Worm (Caenorhabditis elegans) whole organism, L1 larva: ENCODE data around the gene cdka-1.

Experiments
- C16A3.4 ChIP-seq: fragments of 150-350 bp; optimal IDR thresholded peaks from 2 replicates; lab custom pipeline; 2014; ENCODE audit warnings: missing biosample characterization, missing genetic modification characterization
- F16B12.6 ChIP-seq: fragments of 150-350 bp; optimal IDR thresholded peaks from 2 replicates; lab custom pipeline; 2014; ENCODE audit warnings: missing biosample characterization, missing genetic modification characterization
- alr-1 ChIP-seq: fragments of 200-800 bp; sonication (Bioruptor generic); optimal IDR thresholded peaks from 2 replicates; lab custom pipeline; 2018; ENCODE audit warnings: borderline replicate concordance, mild to moderate bottlenecking, missing genetic modification characterization, missing compliant biosample characterization
- ceh-82 ChIP-seq, 3 experiments: fragments of 150-350 bp in 1 of 3; sonication (generic microtip) in 2 of 3; optimal IDR thresholded peaks; 2 replicates each; lab custom pipeline; 2014 to 2017; ENCODE audit warnings: missing biosample characterization in 3 of 3, missing genetic modification characterization in 3 of 3
- dpl-1 ChIP-seq, 3 experiments: fragments of 150-350 bp in 2 of 3; sonication (generic microtip) in 1 of 3; optimal IDR thresholded peaks; 2 replicates each; lab custom pipeline; 2014 to 2017; ENCODE audit warnings: missing biosample characterization in 3 of 3, missing genetic modification characterization in 3 of 3, missing genetic modification reagents in 3 of 3
- efl-1 ChIP-seq, 4 experiments: fragments of 150-350 bp; optimal IDR thresholded peaks in 3 of 4; peaks in 1 of 4; 1 replicate in 1 of 4; 2 replicates in 3 of 4; lab custom pipeline; 2014; ENCODE audit warnings: missing biosample characterization in 2 of 4, missing genetic modification characterization in 2 of 4, missing genetic modification reagents in 2 of 4
- efl-3 ChIP-seq: fragments of 200-800 bp; sonication (Bioruptor generic); optimal IDR thresholded peaks from 2 replicates; lab custom pipeline; 2018; ENCODE audit warnings: mild to moderate bottlenecking, missing genetic modification characterization, missing compliant biosample characterization
- elt-3 ChIP-seq, 6 experiments: fragments of 150-350 bp in 1 of 6; sonication (generic microtip); optimal IDR thresholded peaks; 2 replicates each; lab custom pipeline; 2017 to 2018; ENCODE audit warnings: missing biosample characterization in 6 of 6, missing genetic modification characterization in 6 of 6, inconsistent platforms in 1 of 6
- fos-1 ChIP-seq: fragments of 150-350 bp; optimal IDR thresholded peaks from 2 replicates; lab custom pipeline; 2014; ENCODE audit warnings: missing biosample characterization, missing genetic modification characterization
- grh-1 ChIP-seq: fragments of 200-800 bp; sonication (Bioruptor generic); IDR thresholded peaks from 2 replicates; pipeline ENCODE4 v1.3.6; 2022; ENCODE audit warnings: missing genetic modification reagents, missing genetic modification characterization, missing compliant biosample characterization
- hpl-2 ChIP-seq: fragments of 150-350 bp; optimal IDR thresholded peaks from 2 replicates; lab custom pipeline; 2014; ENCODE audit warnings: missing biosample characterization, missing genetic modification reagents, missing genetic modification characterization
- irx-1 ChIP-seq: sonication (generic microtip); optimal IDR thresholded peaks from 2 replicates; lab custom pipeline; 2016; ENCODE audit warnings: missing genetic modification characterization, missing compliant biosample characterization
- isw-1 ChIP-seq: fragments of 200-800 bp; sonication (Bioruptor generic); IDR thresholded peaks from 2 replicates; pipeline ENCODE4 v1.3.6; 2022; ENCODE audit warnings: missing genetic modification characterization, missing compliant biosample characterization
- jun-1 ChIP-seq: fragments of 150-350 bp; optimal IDR thresholded peaks from 2 replicates; lab custom pipeline; 2014; ENCODE audit warnings: missing biosample characterization, missing genetic modification reagents, missing genetic modification characterization
- lin-14 ChIP-seq: fragments of 200-800 bp; sonication (Bioruptor generic); optimal IDR thresholded peaks from 2 replicates; lab custom pipeline; 2018; ENCODE audit warnings: mild to moderate bottlenecking, missing genetic modification characterization, moderate library complexity, missing compliant biosample characterization
- lin-15B ChIP-seq: fragments of 150-350 bp; sonication (generic microtip); optimal IDR thresholded peaks from 3 replicates; lab custom pipeline; 2014; ENCODE audit warnings: missing biosample characterization, missing genetic modification characterization
- lin-35 ChIP-seq, 2 experiments: fragments of 150-350 bp; optimal IDR thresholded peaks; 2 replicates each; lab custom pipeline; 2014; ENCODE audit warnings: missing biosample characterization in 2 of 2, missing genetic modification characterization in 2 of 2, missing genetic modification reagents in 2 of 2
- lin-39 ChIP-seq: fragments of 150-350 bp; optimal IDR thresholded peaks from 2 replicates; lab custom pipeline; 2014; ENCODE audit warnings: missing biosample characterization, missing genetic modification reagents, missing genetic modification characterization
- lir-3 ChIP-seq: sonication (generic microtip); optimal IDR thresholded peaks from 2 replicates; lab custom pipeline; 2016; ENCODE audit warnings: mild to moderate bottlenecking, missing genetic modification characterization, moderate library complexity, missing compliant biosample characterization; ENCODE audit not compliant: poor library complexity
- lsy-2 ChIP-seq, 2 experiments: fragments of 150-350 bp; optimal IDR thresholded peaks; 2 replicates each; lab custom pipeline; 2014; ENCODE audit warnings: missing biosample characterization in 2 of 2, missing genetic modification characterization in 2 of 2
- mep-1 ChIP-seq: fragments of 150-350 bp; optimal IDR thresholded peaks from 2 replicates; lab custom pipeline; 2014; ENCODE audit warnings: missing biosample characterization, missing genetic modification characterization
- nhr-19 ChIP-seq: fragments of 200-800 bp; sonication (Bioruptor generic); conservative IDR thresholded peaks from 2 replicates; pipeline ENCODE4 v1.3.6; 2022; ENCODE audit warnings: missing genetic modification characterization, missing compliant biosample characterization
- nhr-20 ChIP-seq: sonication (generic microtip); optimal IDR thresholded peaks from 2 replicates; lab custom pipeline; 2016; ENCODE audit warnings: mild to moderate bottlenecking, missing genetic modification characterization, missing compliant biosample characterization
- nhr-47 ChIP-seq: sonication (generic microtip); optimal IDR thresholded peaks from 2 replicates; lab custom pipeline; 2016; ENCODE audit warnings: mild to moderate bottlenecking, missing genetic modification characterization, moderate library complexity, missing compliant biosample characterization
- nhr-71 ChIP-seq: sonication (generic microtip); optimal IDR thresholded peaks from 2 replicates; lab custom pipeline; 2016; ENCODE audit warnings: mild to moderate bottlenecking, missing genetic modification characterization, moderate library complexity, missing compliant biosample characterization
- nhr-77 ChIP-seq: fragments of 150-350 bp; optimal IDR thresholded peaks from 2 replicates; lab custom pipeline; 2014; ENCODE audit warnings: missing biosample characterization, missing genetic modification characterization
- nhr-84 ChIP-seq: sonication (generic microtip); optimal IDR thresholded peaks from 2 replicates; lab custom pipeline; 2017; ENCODE audit warnings: missing biosample characterization, missing genetic modification characterization
- rnt-1 ChIP-seq: sonication (generic microtip); optimal IDR thresholded peaks from 2 replicates; lab custom pipeline; 2016; ENCODE audit warnings: mild to moderate bottlenecking, missing genetic modification characterization, moderate library complexity, missing compliant biosample characterization
- snu-23 ChIP-seq: sonication (generic microtip); optimal IDR thresholded peaks from 2 replicates; lab custom pipeline; 2016; ENCODE audit warnings: missing genetic modification characterization, missing compliant biosample characterization
- sptf-1 ChIP-seq: fragments of 150-350 bp; optimal IDR thresholded peaks from 2 replicates; lab custom pipeline; 2014; ENCODE audit warnings: missing biosample characterization, missing genetic modification characterization
- swsn-7 ChIP-seq: sonication (generic microtip); optimal IDR thresholded peaks from 2 replicates; lab custom pipeline; 2016; ENCODE audit warnings: missing genetic modification characterization, missing compliant biosample characterization
- tbx-2 ChIP-seq: sonication (generic microtip); optimal IDR thresholded peaks from 2 replicates; lab custom pipeline; 2016; ENCODE audit warnings: missing genetic modification characterization, missing compliant biosample characterization
- unc-86 ChIP-seq: sonication (generic microtip); optimal IDR thresholded peaks from 2 replicates; lab custom pipeline; 2016; ENCODE audit warnings: missing genetic modification characterization, missing compliant biosample characterization
- unc-98 ChIP-seq: fragments of 200-800 bp; sonication (Bioruptor generic); IDR thresholded peaks from 2 replicates; pipeline ENCODE4 v1.3.6; 2022; ENCODE audit warnings: missing genetic modification characterization, missing compliant biosample characterization
- vab-15 ChIP-seq: sonication (generic microtip); optimal IDR thresholded peaks from 2 replicates; lab custom pipeline; 2017; ENCODE audit warnings: missing genotype, mild to moderate bottlenecking, missing genetic modification characterization, missing compliant biosample characterization
- xbp-1 ChIP-seq: sonication (generic microtip); optimal IDR thresholded peaks from 2 replicates; lab custom pipeline; 2016; ENCODE audit warnings: missing genetic modification characterization, missing compliant biosample characterization

The cdka-1 gene

ce11 chrIII:4703932-4704454 lies 45.4 kb downstream of the cdka-1 start, which contains the start of the genes clp-2 and mrpl-16:
clp-2 (minus strand) TSS chrIII:4704025.
mrpl-16 (plus strand) TSS chrIII:4704404.
- TF ChIP-seq lin-35 (GFP tag; optimal IDR thresholded peaks at IDR 0.05; lab: Kevin White, UChicago) (peak; percentile 39 to 62), lsy-2 (tag; optimal IDR thresholded peaks at IDR 0.05; lab: Kevin White, UChicago) (peak; percentile 54 to 74), F16B12.6 (tag; lab: Kevin White, UChicago) (peak; percentile 1), lin-39 (no peak), lir-3 (tag; lab: Kevin White, UChicago) (no peak), grh-1 (GFP tag; lab: Robert Waterston, UW) (no peak), irx-1 (peak; percentile 4), dpl-1 (GFP tag; optimal IDR thresholded peaks at IDR 0.05; lab: Kevin White, UChicago) (peak; percentile 21 to 68 (median 46)), rnt-1 (peak; percentile 34), ceh-82 (tag; optimal IDR thresholded peaks at IDR 0.05; lab: Kevin White, UChicago) (peak in 1 of 3 experiments; percentile 21), unc-86 (tag; lab: Kevin White, UChicago) (no peak), jun-1 (tag; lab: Kevin White, UChicago) (no peak), snu-23 (GFP tag; lab: Kevin White, UChicago) (peak; percentile 38), mep-1 (tag; lab: Kevin White, UChicago) (peak; percentile 24), nhr-20 (tag; lab: Kevin White, UChicago) (no peak), C16A3.4 (tag; lab: Kevin White, UChicago) (peak; percentile 10), efl-1 (optimal IDR thresholded peaks at IDR 0.05; lab: Kevin White, UChicago) (peak; percentile 42 to 58), efl-1 (GFP tag; optimal IDR thresholded peaks at IDR 0.05 in 1 of 2; lab: Kevin White, UChicago) (peak; percentile 59 to 93), lin-15B (tag; lab: Kevin White, UChicago) (no peak), nhr-47 (tag; lab: Kevin White, UChicago) (peak; percentile 5), nhr-71 (tag; lab: Kevin White, UChicago) (peak; percentile 34), xbp-1 (tag; lab: Kevin White, UChicago) (no peak), swsn-7 (tag; lab: Kevin White, UChicago) (peak; percentile 24)

- TF ChIP-seq isw-1 (GFP tag; lab: Robert Waterston, UW) (no peak), vab-15 (tag; lab: Kevin White, UChicago) (no peak), hpl-2 (GFP tag; lab: Kevin White, UChicago) (no peak), lir-3 (tag; lab: Kevin White, UChicago) (no peak), nhr-19 (no peak), alr-1 (tag; lab: Kevin White, UChicago) (no peak), elt-3 (tag; optimal IDR thresholded peaks at IDR 0.05; lab: Kevin White, UChicago) (no peak), unc-86 (tag; lab: Kevin White, UChicago) (no peak), F16B12.6 (tag; lab: Kevin White, UChicago) (no peak), lin-14 (no peak), dpl-1 (GFP tag; optimal IDR thresholded peaks at IDR 0.05; lab: Kevin White, UChicago) (no peak), efl-3 (no peak), nhr-84 (tag; lab: Kevin White, UChicago) (no peak), nhr-77 (tag; lab: Kevin White, UChicago) (no peak), sptf-1 (tag; lab: Kevin White, UChicago) (no peak), fos-1 (tag; lab: Kevin White, UChicago) (no peak), tbx-2 (tag; lab: Kevin White, UChicago) (no peak)
These were observed 46.6 kb downstream of the cdka-1 start, which contains the start of gene pgap-2 for ce11 chrIII:4705207-4705606. pgap-2 (plus strand) TSS chrIII:4705507.

ce11 chrIII:4706678-4707077 lies 48.1 kb downstream of the cdka-1 start, which contains the start of gene T04A8.13:
T04A8.13 (plus strand) TSS chrIII:4706978.
- TF ChIP-seq efl-1 (optimal IDR thresholded peaks at IDR 0.05; lab: Kevin White, UChicago) = no peak
- TF ChIP-seq efl-1 (GFP tag; optimal IDR thresholded peaks at IDR 0.05 in 1 of 2; lab: Kevin White, UChicago) = peak in 1 of 2 experiments; percentile 2
- no peak for TF ChIP-seq unc-98 (GFP tag; lab: Robert Waterston, UW)
